Fruit fly (Drosophila melanogaster) whole organism, embryonic: ENCODE results near the gene CG33235.
A peak's percentile ranks its signal among the peaks of the same experiment; 100 is the strongest.

ENCODE experiments used
- Bteb2 ChIP-seq: fragments of 200-800 bp; sonication (Bioruptor generic); optimal IDR thresholded peaks from 2 replicates; lab custom pipeline; 2016; ENCODE audit warnings: missing biosample characterization, missing genetic modification characterization
- CG12219 ChIP-seq: fragments of 200-800 bp; sonication (Bioruptor generic); optimal IDR thresholded peaks from 3 replicates; lab custom pipeline; 2018; ENCODE audit warnings: missing biosample characterization, mild to moderate bottlenecking, missing genetic modification characterization
- CG12236 ChIP-seq: fragments of 200-800 bp; sonication (Bioruptor generic); optimal IDR thresholded peaks from 2 replicates; lab custom pipeline; 2016; ENCODE audit warnings: missing biosample characterization, missing genetic modification characterization
- CG13123 ChIP-seq: fragments of 200-800 bp; sonication (Bioruptor generic); optimal IDR thresholded peaks from 2 replicates; lab custom pipeline; 2016; ENCODE audit warnings: missing biosample characterization, missing genetic modification characterization
- CG16815 ChIP-seq: fragments of 200-800 bp; sonication (Bioruptor generic); optimal IDR thresholded peaks from 3 replicates; lab custom pipeline; 2017; ENCODE audit warnings: missing biosample characterization, mild to moderate bottlenecking, missing genetic modification characterization
- CG2712 ChIP-seq: fragments of 200-800 bp; optimal IDR thresholded peaks from 3 replicates; lab custom pipeline; 2019; ENCODE audit warnings: missing biosample characterization, mild to moderate bottlenecking, missing genetic modification characterization, moderate library complexity
- CG31441 ChIP-seq: fragments of 200-800 bp; sonication (Bioruptor generic); IDR thresholded peaks from 2 replicates; pipeline ENCODE4 v1.3.6; 2022; ENCODE audit warnings: missing biosample characterization, missing genetic modification characterization
- CG34224 ChIP-seq: fragments of 200-800 bp; sonication (Bioruptor generic); IDR thresholded peaks from 3 replicates; pipeline ENCODE4 v1.3.6; 2022; ENCODE audit warnings: missing biosample characterization, missing genetic modification characterization; ENCODE audit not compliant: partially characterized antibody
- CG6854 ChIP-seq: fragments of 200-800 bp; sonication (Bioruptor generic); optimal IDR thresholded peaks from 3 replicates; lab custom pipeline; 2017; ENCODE audit warnings: missing biosample characterization, mild to moderate bottlenecking, missing genetic modification characterization
- CG8924 ChIP-seq: fragments of 200-800 bp; optimal IDR thresholded peaks from 3 replicates; lab custom pipeline; 2019; ENCODE audit warnings: missing biosample characterization, mild to moderate bottlenecking, missing genetic modification characterization, moderate library complexity
- CkIIα-i1 ChIP-seq: fragments of 200-800 bp; sonication (Bioruptor generic); IDR thresholded peaks from 2 replicates; pipeline ENCODE4 v1.3.6; 2022; ENCODE audit warnings: missing biosample characterization, missing genetic modification characterization
- D19B ChIP-seq: fragments of 200-800 bp; sonication (Bioruptor generic); optimal IDR thresholded peaks from 2 replicates; lab custom pipeline; 2017; ENCODE audit warnings: missing biosample characterization, mild to moderate bottlenecking, missing genetic modification characterization
- Deaf1 ChIP-seq: fragments of 200-800 bp; optimal IDR thresholded peaks from 3 replicates; lab custom pipeline; 2019; ENCODE audit warnings: missing biosample characterization, mild to moderate bottlenecking, missing genetic modification characterization, moderate library complexity
- E2f2 ChIP-seq: fragments of 200-800 bp; sonication (Bioruptor generic); IDR thresholded peaks from 2 replicates; pipeline ENCODE4 v1.3.6; 2022; ENCODE audit warnings: missing biosample characterization, missing genetic modification characterization
- Ets97D ChIP-seq: fragments of 200-800 bp; sonication (Bioruptor generic); optimal IDR thresholded peaks from 3 replicates; lab custom pipeline; 2016; ENCODE audit warnings: missing biosample characterization, missing genetic modification characterization
- HmgZ ChIP-seq: fragments of 200-800 bp; sonication (Bioruptor generic); optimal IDR thresholded peaks from 2 replicates; lab custom pipeline; 2018; ENCODE audit warnings: missing biosample characterization, mild to moderate bottlenecking, missing genetic modification characterization
- Hmr ChIP-seq: fragments of 200-800 bp; sonication (Bioruptor generic); optimal IDR thresholded peaks from 3 replicates; lab custom pipeline; 2017; ENCODE audit warnings: mild to moderate bottlenecking, missing biosample characterization, missing genetic modification reagents, missing genetic modification characterization
- Kr ChIP-seq: fragments of 200-800 bp; sonication (Bioruptor generic); optimal IDR thresholded peaks from 2 replicates; lab custom pipeline; 2017; ENCODE audit warnings: missing biosample characterization, mild to moderate bottlenecking, missing genetic modification characterization
- Meics ChIP-seq: fragments of 200-800 bp; sonication (Bioruptor generic); optimal IDR thresholded peaks from 2 replicates; lab custom pipeline; 2017; ENCODE audit warnings: missing biosample characterization, mild to moderate bottlenecking, missing genetic modification characterization
- Stat92E ChIP-seq, 3 experiments: fragments of >200 bp in 2 of 3; fragments of 200-800 bp in 1 of 3; sonication (Bioruptor generic) in 1 of 3; optimal IDR thresholded peaks; 2 replicates each; lab custom pipeline; 2017 to 2019; ENCODE audit warnings: missing biosample characterization in 3 of 3, missing genetic modification characterization in 3 of 3, mild to moderate bottlenecking in 1 of 3, moderate library complexity in 1 of 3
- TFAM ChIP-seq: fragments of 200-800 bp; sonication (Bioruptor generic); optimal IDR thresholded peaks from 2 replicates; lab custom pipeline; 2017; ENCODE audit warnings: missing biosample characterization, missing genetic modification characterization, inconsistent platforms
- Xrp1 ChIP-seq: fragments of 200-800 bp; sonication (Bioruptor generic); IDR thresholded peaks from 2 replicates; pipeline ENCODE4 v1.3.6; 2022; ENCODE audit warnings: missing biosample characterization, missing genetic modification characterization
- cato ChIP-seq: fragments of 200-800 bp; sonication (Bioruptor generic); optimal IDR thresholded peaks from 2 replicates; lab custom pipeline; 2016; ENCODE audit warnings: missing biosample characterization, missing genetic modification characterization, borderline replicate concordance
- corto ChIP-seq: fragments of 200-800 bp; sonication (Bioruptor generic); optimal IDR thresholded peaks from 2 replicates; lab custom pipeline; 2016; ENCODE audit warnings: missing biosample characterization, mild to moderate bottlenecking, missing genetic modification characterization, moderate library complexity
- croc ChIP-seq: fragments of 200-800 bp; sonication (Bioruptor generic); conservative IDR thresholded peaks from 3 replicates; pipeline ENCODE4 v1.3.6; 2022; ENCODE audit warnings: missing biosample characterization, missing genetic modification characterization
- dmrt99B ChIP-seq: fragments of 200-800 bp; sonication (Bioruptor generic); optimal IDR thresholded peaks from 2 replicates; lab custom pipeline; 2018; ENCODE audit warnings: missing biosample characterization, mild to moderate bottlenecking, missing genetic modification characterization, moderate library complexity
- emc ChIP-seq: fragments of 200-800 bp; sonication (Bioruptor generic); optimal IDR thresholded peaks from 2 replicates; lab custom pipeline; 2016; ENCODE audit warnings: missing biosample characterization, missing genetic modification characterization
- ems ChIP-seq: fragments of 200-800 bp; sonication (Bioruptor generic); optimal IDR thresholded peaks from 3 replicates; lab custom pipeline; 2016; ENCODE audit warnings: missing biosample characterization, missing genetic modification characterization
- exex ChIP-seq: fragments of 200-800 bp; sonication (Bioruptor generic); optimal IDR thresholded peaks from 4 replicates; lab custom pipeline; 2018; ENCODE audit warnings: missing biosample characterization, mild to moderate bottlenecking, missing genetic modification characterization, moderate library complexity
- gsb-n ChIP-seq: fragments of 200-800 bp; sonication (Bioruptor generic); optimal IDR thresholded peaks from 3 replicates; lab custom pipeline; 2018; ENCODE audit warnings: missing biosample characterization, mild to moderate bottlenecking, missing genetic modification characterization
- gt ChIP-seq: fragments of 200-800 bp; sonication (Bioruptor generic); IDR thresholded peaks from 2 replicates; pipeline ENCODE4 v1.3.6; 2022; ENCODE audit warnings: missing biosample characterization, missing genetic modification characterization
- hb ChIP-seq: fragments of 200-800 bp; sonication (Bioruptor generic); IDR thresholded peaks from 3 replicates; pipeline ENCODE4 v1.3.6; 2022; ENCODE audit warnings: missing biosample characterization, missing genetic modification characterization; ENCODE audit not compliant: partially characterized antibody
- kah ChIP-seq: fragments of 200-800 bp; sonication (Bioruptor generic); optimal IDR thresholded peaks from 2 replicates; lab custom pipeline; 2018; ENCODE audit warnings: missing biosample characterization, mild to moderate bottlenecking, missing genetic modification characterization
- maf-S ChIP-seq: fragments of 200-800 bp; sonication (Bioruptor generic); optimal IDR thresholded peaks from 2 replicates; lab custom pipeline; 2016; ENCODE audit warnings: missing biosample characterization, missing genetic modification characterization
- nau ChIP-seq: fragments of 200-800 bp; sonication (Bioruptor generic); optimal IDR thresholded peaks from 3 replicates; lab custom pipeline; 2017; ENCODE audit warnings: missing biosample characterization, mild to moderate bottlenecking, missing genetic modification characterization, missing genetic modification reagents
- sc ChIP-seq, 3 experiments: fragments of >200 bp in 2 of 3; fragments of 200-800 bp in 1 of 3; sonication (Bioruptor generic) in 1 of 3; optimal IDR thresholded peaks; 2 replicates in 2 of 3; 3 replicates in 1 of 3; lab custom pipeline; 2017; ENCODE audit warnings: mild to moderate bottlenecking in 1 of 3, missing biosample characterization in 1 of 3, missing genetic modification characterization in 1 of 3, missing genetic modification reagents in 1 of 3
- sens ChIP-seq: fragments of 200-800 bp; sonication (Bioruptor generic); peaks from one replicate; lab custom pipeline; 2016; ENCODE audit warnings: missing biosample characterization, missing genetic modification characterization
- sisA ChIP-seq: fragments of 200-800 bp; sonication (Bioruptor generic); IDR thresholded peaks from 2 replicates; pipeline ENCODE4 v1.3.6; 2022; ENCODE audit warnings: missing biosample characterization, missing genetic modification characterization
- so ChIP-seq: fragments of 200-800 bp; sonication (Bioruptor generic); IDR thresholded peaks from 3 replicates; pipeline ENCODE4 v1.3.6; 2022; ENCODE audit warnings: missing biosample characterization, missing genetic modification characterization
- ssp ChIP-seq: fragments of 200-800 bp; sonication (Bioruptor generic); IDR thresholded peaks from 2 replicates; pipeline ENCODE4 v1.3.6; 2022; ENCODE audit warnings: missing biosample characterization, missing genetic modification characterization
- sug ChIP-seq: fragments of 200-800 bp; optimal IDR thresholded peaks from 2 replicates; lab custom pipeline; 2019; ENCODE audit warnings: missing biosample characterization, mild to moderate bottlenecking, missing genetic modification characterization, moderate library complexity
- tgo ChIP-seq: fragments of 200-800 bp; sonication (Bioruptor generic); IDR thresholded peaks from 3 replicates; pipeline ENCODE4 v1.3.6; 2022; ENCODE audit warnings: missing biosample characterization, missing genetic modification characterization
- tll ChIP-seq, 2 experiments: fragments of 200-800 bp in 1 of 2; fragments of >200 bp in 1 of 2; sonication (Bioruptor generic) in 1 of 2; optimal IDR thresholded peaks; 2 replicates each; lab custom pipeline; 2017 to 2019; ENCODE audit warnings: missing biosample characterization in 2 of 2, missing genetic modification characterization in 2 of 2, mild to moderate bottlenecking in 1 of 2, moderate library complexity in 1 of 2
- trem ChIP-seq: fragments of 200-800 bp; optimal IDR thresholded peaks from 3 replicates; lab custom pipeline; 2019; ENCODE audit warnings: missing biosample characterization, mild to moderate bottlenecking, missing genetic modification characterization, moderate library complexity
- tup ChIP-seq: fragments of 200-800 bp; sonication (Bioruptor generic); optimal IDR thresholded peaks from 2 replicates; lab custom pipeline; 2016; ENCODE audit warnings: missing biosample characterization, mild to moderate bottlenecking, missing genetic modification characterization, moderate library complexity
- unc-4 ChIP-seq: fragments of 200-800 bp; sonication (Bioruptor generic); IDR thresholded peaks from 2 replicates; pipeline ENCODE4 v1.3.6; 2022; ENCODE audit warnings: missing biosample characterization, missing genetic modification characterization; ENCODE audit not compliant: partially characterized antibody
- vvl ChIP-seq: fragments of 200-800 bp; sonication (Bioruptor generic); IDR thresholded peaks from 2 replicates; pipeline ENCODE4 v1.3.6; 2022; ENCODE audit warnings: missing biosample characterization, missing genetic modification characterization
- wek ChIP-seq: fragments of 200-800 bp; sonication (Bioruptor generic); optimal IDR thresholded peaks from 3 replicates; lab custom pipeline; 2018; ENCODE audit warnings: missing biosample characterization, mild to moderate bottlenecking, missing genetic modification characterization, moderate library complexity

CG33235 gene

DNA sequence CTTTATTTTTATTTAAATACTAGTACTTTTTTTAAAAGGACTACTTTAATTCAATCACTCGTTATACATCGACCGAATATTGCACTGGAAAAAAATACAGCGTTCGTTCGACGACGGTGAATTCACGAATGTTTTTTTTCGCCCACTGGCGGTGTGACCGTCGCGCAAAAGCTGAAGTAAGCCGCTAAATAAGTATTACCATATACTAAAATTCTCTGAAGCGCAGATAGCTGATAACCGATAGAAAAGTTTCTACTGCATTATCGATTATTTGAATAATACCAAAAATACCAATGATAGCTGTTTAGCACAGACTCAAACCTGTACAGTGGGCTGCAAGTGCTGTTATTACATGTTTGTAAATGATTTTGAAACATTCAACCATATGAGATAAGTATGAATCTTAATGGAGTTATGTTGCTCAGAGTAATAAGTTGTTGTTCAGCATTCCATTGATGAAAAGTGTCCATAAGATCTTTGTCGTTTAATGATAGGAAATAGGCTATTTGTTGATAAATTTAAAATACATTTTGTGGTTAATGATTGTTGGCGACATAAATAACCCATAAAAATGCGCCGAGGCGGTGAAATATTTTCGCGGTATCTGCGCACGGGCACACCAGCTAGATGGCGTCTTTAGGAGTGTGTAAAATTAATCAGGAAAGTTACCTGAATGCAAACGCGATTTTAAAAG, 37.0 kb downstream of the CG33235 start, which contains the start of the genes Evi5 and HP5 (continued):
- TF ChIP-seq so (GFP tag; lab: Robert Waterston, UW) (no peak; the same call in 2 of the 3 replicates), sens (peak; percentile 87), CG12236 (GFP tag; lab: Kevin White, UChicago) (no peak), Bteb2 (no peak), CkIIα-i1 (GFP tag; lab: Robert Waterston, UW) (no peak), tgo (GFP tag; lab: Robert Waterston, UW) (peak; percentile 64), trem (tag; lab: Kevin White, UChicago) (peak; percentile 20), maf-S (GFP tag; lab: Kevin White, UChicago) (peak; percentile 32), CG12219 (GFP tag; lab: Kevin White, UChicago) (peak; percentile 3), hb (no peak), E2f2 (GFP tag; lab: Robert Waterston, UW) (peak; percentile 53), Stat92E (GFP tag; optimal IDR thresholded peaks at IDR 0.05; lab: Kevin White, UChicago) (no peak), gt (GFP tag; lab: Robert Waterston, UW) (no peak), emc (GFP tag; lab: Kevin White, UChicago) (no peak), Ets97D (GFP tag; lab: Kevin White, UChicago) (peak; percentile 74), nau (GFP tag; lab: Kevin White, UChicago) (no peak), TFAM (GFP tag; lab: Kevin White, UChicago) (no peak), D19B (no peak), ems (GFP tag; lab: Kevin White, UChicago) (no peak), Hmr (GFP tag; lab: Kevin White, UChicago) (peak; percentile 72), dmrt99B (tag; lab: Kevin White, UChicago) (peak; percentile 38), CG2712 (tag; lab: Kevin White, UChicago) (peak; percentile 51), kah (GFP tag; lab: Kevin White, UChicago) (no peak), CG34224 (GFP tag; lab: Robert Waterston, UW) (peak; percentile 16; the same call in 1 of the 3 replicates), CG6854 (GFP tag; lab: Kevin White, UChicago) (peak; percentile 43), CG13123 (no peak), wek (GFP tag; lab: Kevin White, UChicago) (no peak), ssp (GFP tag; lab: Robert Waterston, UW) (peak; percentile 12; the same call in 1 of the 2 replicates), CG16815 (GFP tag; lab: Kevin White, UChicago) (no peak), Meics (peak; percentile 28), gsb-n (no peak), sug (peak; percentile 58), tup (no peak), croc (GFP tag; lab: Robert Waterston, UW) (no peak), corto (GFP tag; lab: Kevin White, UChicago) (no peak), unc-4 (GFP tag; lab: Robert Waterston, UW) (peak; percentile 35; the same call in 1 of the 2 replicates), sisA (GFP tag; lab: Robert Waterston, UW) (peak; percentile 73), cato (GFP tag; lab: Kevin White, UChicago) (no peak), CG8924 (tag; lab: Kevin White, UChicago) (peak; percentile 14), vvl (GFP tag; lab: Robert Waterston, UW) (peak; percentile 29; the same call in 1 of the 2 replicates), CG31441 (GFP tag; lab: Robert Waterston, UW) (no peak), Kr (no peak), exex (tag; lab: Kevin White, UChicago) (no peak), Deaf1 (peak; percentile 63), Xrp1 (GFP tag; lab: Robert Waterston, UW) (peak; percentile 55), tll (GFP tag; optimal IDR thresholded peaks at IDR 0.05; lab: Kevin White, UChicago) (peak in 1 of 2 experiments; percentile 54), HmgZ (peak; percentile 37), sc (optimal IDR thresholded peaks at IDR 0.05; lab: Kevin White, UChicago) (no peak), sc (GFP tag; optimal IDR thresholded peaks at IDR 0.05; lab: Kevin White, UChicago) (no peak)
